Worm (Caenorhabditis elegans): ENCODE data around the gene fipr-1.

ce11 chrV:12331820-12332219 lies 29.7 kb downstream of the fipr-1 start:
- TF ChIP-seq madf-3 (GFP tag; IDR thresholded peaks at IDR 0.05) (peak; percentile 70; the same call in 1 of the 2 replicates), nfya-1 (tag; optimal IDR thresholded peaks at IDR 0.05; ENCODE audit: borderline replicate concordance, insufficient read depth) (no peak), pha-4 (tag; optimal IDR thresholded peaks at IDR 0.05) (no peak), ceh-91 (GFP tag; IDR thresholded peaks at IDR 0.05) (no peak), F55B11.4 (tag; optimal IDR thresholded peaks at IDR 0.05; ENCODE audit: borderline replicate concordance, insufficient read depth) (no peak), ama-1 (optimal IDR thresholded peaks at IDR 0.05) (no peak), ama-1 (GFP tag; optimal IDR thresholded peaks at IDR 0.05) (no peak), lin-54 (GFP tag; optimal IDR thresholded peaks at IDR 0.05) (no peak), K12H6.12 (tag; optimal IDR thresholded peaks at IDR 0.05) (peak; percentile 2), athp-1 (tag; optimal IDR thresholded peaks at IDR 0.05) (no peak), cebp-2 (GFP tag; IDR thresholded peaks at IDR 0.05) (no peak), xnd-1 (tag; optimal IDR thresholded peaks at IDR 0.05) (no peak), lin-26 (GFP tag; IDR thresholded peaks at IDR 0.05) (no peak)

All from whole organism, young adult.